Fruit fly (Drosophila melanogaster): ENCODE results near the gene CG17490.

CG17490 gene

DNA sequence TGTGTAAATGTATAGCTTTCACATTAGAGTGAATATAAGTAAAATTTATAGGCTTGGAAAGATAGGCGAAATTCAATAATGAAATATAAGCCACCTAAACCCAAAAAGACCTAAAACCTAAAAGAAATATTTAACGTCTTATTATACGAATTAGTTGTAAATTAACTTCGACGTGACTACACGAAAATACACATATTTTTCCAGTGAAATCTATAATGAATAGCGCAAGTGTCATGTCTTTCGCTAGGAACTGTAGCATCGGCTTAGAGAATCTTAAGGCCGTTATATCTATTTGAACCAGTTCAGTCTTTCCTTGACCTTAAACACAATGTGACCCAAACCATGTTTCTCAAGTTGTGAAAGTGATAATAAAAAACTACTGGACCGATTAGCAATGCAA is at the start of gene CG17490:
Gene CG17490 (plus strand): TSS at position 301 of the 400 bp plus-strand sequence.
- no peak for TF ChIP-seq cic (GFP tag; optimal IDR thresholded peaks at IDR 0.05)
- TF ChIP-seq CG11617 (GFP tag; optimal IDR thresholded peaks at IDR 0.05) = no peak
- TF ChIP-seq Crg-1 (GFP tag; optimal IDR thresholded peaks at IDR 0.05) = no peak
- no peak for TF ChIP-seq ovo (GFP tag; optimal IDR thresholded peaks at IDR 0.05)
- TF ChIP-seq tj (GFP tag; optimal IDR thresholded peaks at IDR 0.05) = no peak
- no peak for TF ChIP-seq CG5204 (GFP tag; optimal IDR thresholded peaks at IDR 0.05)
- no peak for TF ChIP-seq kay (GFP tag; ENCODE audit: borderline replicate concordance)
- TF ChIP-seq CG12768 (GFP tag; optimal IDR thresholded peaks at IDR 0.05) = no peak
- no peak for TF ChIP-seq Hr96 (GFP tag; optimal IDR thresholded peaks at IDR 0.05)
- TF ChIP-seq cnc (optimal IDR thresholded peaks at IDR 0.05) = no peak
- no peak for TF ChIP-seq bab1 (GFP tag; optimal IDR thresholded peaks at IDR 0.05)
- TF ChIP-seq pad (GFP tag; optimal IDR thresholded peaks at IDR 0.05) = no peak
- TF ChIP-seq CG1620 (GFP tag; optimal IDR thresholded peaks at IDR 0.05) = no peak
- TF ChIP-seq CG7101 (tag; optimal IDR thresholded peaks at IDR 0.05) = no peak
- TF ChIP-seq CG14711 (tag; optimal IDR thresholded peaks at IDR 0.05) = no peak
- TF ChIP-seq Mnt (GFP tag; optimal IDR thresholded peaks at IDR 0.05) = no peak
- TF ChIP-seq CG33017 (tag; optimal IDR thresholded peaks at IDR 0.05) = no peak
- TF ChIP-seq Clk (GFP tag; optimal IDR thresholded peaks at IDR 0.05) = no peak
- no peak for TF ChIP-seq toe (GFP tag; optimal IDR thresholded peaks at IDR 0.05)

DNA sequence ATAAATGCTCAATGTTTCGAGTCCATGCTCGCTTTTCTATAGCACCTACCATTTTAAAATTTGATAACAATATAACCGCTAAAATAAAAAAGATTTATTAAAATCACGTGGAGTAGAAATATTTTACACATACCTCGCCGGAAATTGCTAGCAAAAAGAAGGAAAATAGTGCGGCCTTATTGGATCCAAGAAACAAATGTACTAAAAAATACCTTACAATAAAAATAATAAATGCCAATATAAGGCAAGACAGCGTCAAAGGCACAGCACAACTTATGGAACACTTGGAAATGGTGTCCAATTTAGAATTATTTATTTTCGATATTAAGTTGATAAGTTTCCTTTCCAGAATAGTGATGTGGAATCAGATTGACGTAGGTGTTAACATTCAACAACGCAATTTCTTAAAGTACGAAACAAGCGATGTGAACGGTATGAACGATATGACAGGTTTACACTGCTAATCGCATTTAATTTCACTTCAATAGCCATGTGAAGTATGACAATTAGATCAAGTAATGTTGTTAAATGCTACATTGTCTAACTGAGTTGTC is 903 bp upstream of the CG17490 start, which contains the start of gene RpL5:
Gene RpL5 (minus strand): TSS at position 397 of the 554 bp plus-strand sequence.
- TF ChIP-seq Clk (GFP tag; optimal IDR thresholded peaks at IDR 0.05) = no peak
- peak; percentile 15 for TF ChIP-seq CG14711 (tag; optimal IDR thresholded peaks at IDR 0.05)
- TF ChIP-seq ovo (GFP tag; optimal IDR thresholded peaks at IDR 0.05) = peak; percentile 20
- TF ChIP-seq CG11617 (GFP tag; optimal IDR thresholded peaks at IDR 0.05) = peak; percentile 27
- TF ChIP-seq Mnt (GFP tag; optimal IDR thresholded peaks at IDR 0.05) = peak; percentile 48
- no peak for TF ChIP-seq cic (GFP tag; optimal IDR thresholded peaks at IDR 0.05)
- peak; percentile 39 for TF ChIP-seq CG1620 (GFP tag; optimal IDR thresholded peaks at IDR 0.05)
- peak; percentile 45 for TF ChIP-seq CG5204 (GFP tag; optimal IDR thresholded peaks at IDR 0.05)
- TF ChIP-seq CG12768 (GFP tag; optimal IDR thresholded peaks at IDR 0.05) = peak; percentile 4
- TF ChIP-seq pad (GFP tag; optimal IDR thresholded peaks at IDR 0.05) = peak; percentile 21
- peak; percentile 63 for TF ChIP-seq CG7101 (tag; optimal IDR thresholded peaks at IDR 0.05)
- TF ChIP-seq CG7045 (GFP tag; optimal IDR thresholded peaks at IDR 0.05) = no peak
- no peak for TF ChIP-seq kay (GFP tag; ENCODE audit: borderline replicate concordance)
- peak; percentile 22 for TF ChIP-seq toe (GFP tag; optimal IDR thresholded peaks at IDR 0.05)
- TF ChIP-seq bab1 (GFP tag; optimal IDR thresholded peaks at IDR 0.05) = peak; percentile 80

DNA sequence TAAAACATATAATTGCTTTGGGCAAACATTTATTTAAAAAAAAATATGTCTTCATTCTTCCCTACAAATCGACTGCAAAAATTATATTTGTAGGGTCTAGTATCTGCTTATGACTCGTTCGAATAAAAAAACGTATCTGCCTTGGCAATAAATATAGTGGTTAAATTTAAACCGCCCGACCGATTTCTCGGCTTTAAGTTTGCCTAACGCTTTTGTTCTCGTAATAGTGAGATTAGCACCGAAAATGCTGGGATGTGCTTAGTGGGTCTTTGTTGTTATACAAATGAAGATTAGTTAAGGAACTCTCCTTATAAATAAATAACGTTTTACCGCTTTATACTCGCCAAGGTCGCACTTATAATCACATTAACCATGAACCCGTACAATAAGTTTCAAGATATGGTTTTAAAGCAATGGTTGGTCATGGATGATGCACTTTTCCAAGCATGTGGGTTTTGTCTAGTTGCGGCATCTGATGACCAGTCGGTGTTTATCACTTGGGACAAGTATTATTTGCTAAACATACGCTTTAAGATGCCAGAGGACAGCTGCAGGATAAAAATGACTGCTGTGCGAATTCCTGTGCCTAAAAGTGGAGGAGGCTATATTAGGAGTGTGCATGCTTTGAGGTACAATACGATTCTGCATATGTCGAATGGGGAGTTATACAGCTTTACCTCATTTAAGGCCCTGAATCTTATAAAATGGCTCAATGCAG is 631 bp downstream of the CG17490 start:
- TF ChIP-seq bab1 (GFP tag; optimal IDR thresholded peaks at IDR 0.05) (peak; percentile 25), CG11617 (GFP tag; optimal IDR thresholded peaks at IDR 0.05) (no peak)

DNA sequence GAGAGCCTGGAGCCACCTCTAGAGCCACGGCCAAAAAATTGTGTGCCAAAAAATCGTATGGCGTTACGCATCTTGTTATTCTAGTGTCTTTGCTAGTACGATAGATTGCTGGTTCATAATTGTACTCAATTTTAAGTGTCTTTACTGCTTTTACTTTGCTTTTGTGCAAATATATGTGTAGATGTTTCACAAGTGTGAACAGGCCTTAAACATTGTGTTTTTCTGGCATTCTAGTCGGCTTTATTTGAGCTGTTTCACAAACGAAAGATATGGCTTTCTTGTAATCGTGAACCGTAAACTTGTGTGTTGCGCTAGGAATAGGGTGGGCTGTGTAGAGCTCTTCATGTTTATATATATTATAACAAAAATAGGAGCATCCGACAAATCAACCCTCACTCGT is 12.6 kb downstream of the CG17490 start, which contains the start of gene CG17493:
Gene CG17493 (plus strand): TSS at position 25 of the 400 bp plus-strand sequence.
- TF ChIP-seq kay (GFP tag; ENCODE audit: borderline replicate concordance) = peak; percentile 26
- no peak for TF ChIP-seq cic (GFP tag; optimal IDR thresholded peaks at IDR 0.05)
- TF ChIP-seq toe (GFP tag; optimal IDR thresholded peaks at IDR 0.05) = no peak
- no peak for TF ChIP-seq CG12768 (GFP tag; optimal IDR thresholded peaks at IDR 0.05)
- no peak for TF ChIP-seq CG33017 (tag; optimal IDR thresholded peaks at IDR 0.05)

DNA sequence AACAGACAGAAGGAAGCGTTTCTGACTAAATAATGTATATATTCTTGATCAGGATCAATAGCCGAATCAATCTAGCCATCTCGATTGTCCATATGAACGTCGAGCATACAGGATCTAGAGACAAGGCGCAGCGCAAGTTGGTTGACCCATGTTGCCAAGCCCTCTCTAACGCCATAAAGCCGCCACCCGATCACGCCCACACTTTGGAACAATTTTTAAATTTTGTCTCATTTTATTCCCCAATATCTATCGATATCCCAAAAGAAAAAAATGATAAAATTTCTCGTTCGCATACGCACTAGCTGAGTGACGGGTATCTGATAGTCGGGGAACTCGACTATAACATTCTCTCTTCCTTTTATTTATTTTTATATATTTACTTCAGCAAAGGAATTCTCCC is 28.8 kb downstream of the CG17490 start:
- TF ChIP-seq Hr96 (GFP tag; optimal IDR thresholded peaks at IDR 0.05) = no peak
- TF ChIP-seq CG1620 (GFP tag; optimal IDR thresholded peaks at IDR 0.05) = no peak
- no peak for TF ChIP-seq CG5204 (GFP tag; optimal IDR thresholded peaks at IDR 0.05)
- TF ChIP-seq CG7045 (GFP tag; optimal IDR thresholded peaks at IDR 0.05) = no peak
- TF ChIP-seq cnc (optimal IDR thresholded peaks at IDR 0.05) = no peak
- no peak for TF ChIP-seq Clk (GFP tag; optimal IDR thresholded peaks at IDR 0.05)
- TF ChIP-seq Mnt (GFP tag; optimal IDR thresholded peaks at IDR 0.05) = no peak
- no peak for TF ChIP-seq pad (GFP tag; optimal IDR thresholded peaks at IDR 0.05)
- no peak for TF ChIP-seq CG14711 (tag; optimal IDR thresholded peaks at IDR 0.05)
- TF ChIP-seq CG33017 (tag; optimal IDR thresholded peaks at IDR 0.05) = no peak
- TF ChIP-seq bab1 (GFP tag; optimal IDR thresholded peaks at IDR 0.05) = no peak
- no peak for TF ChIP-seq CG11617 (GFP tag; optimal IDR thresholded peaks at IDR 0.05)
- TF ChIP-seq CG12768 (GFP tag; optimal IDR thresholded peaks at IDR 0.05) = no peak
- no peak for TF ChIP-seq cic (GFP tag; optimal IDR thresholded peaks at IDR 0.05)
- no peak for TF ChIP-seq kay (GFP tag; ENCODE audit: borderline replicate concordance)
- no peak for TF ChIP-seq tj (GFP tag; optimal IDR thresholded peaks at IDR 0.05)
- no peak for TF ChIP-seq toe (GFP tag; optimal IDR thresholded peaks at IDR 0.05)
- no peak for TF ChIP-seq Crg-1 (GFP tag; optimal IDR thresholded peaks at IDR 0.05)

DNA sequence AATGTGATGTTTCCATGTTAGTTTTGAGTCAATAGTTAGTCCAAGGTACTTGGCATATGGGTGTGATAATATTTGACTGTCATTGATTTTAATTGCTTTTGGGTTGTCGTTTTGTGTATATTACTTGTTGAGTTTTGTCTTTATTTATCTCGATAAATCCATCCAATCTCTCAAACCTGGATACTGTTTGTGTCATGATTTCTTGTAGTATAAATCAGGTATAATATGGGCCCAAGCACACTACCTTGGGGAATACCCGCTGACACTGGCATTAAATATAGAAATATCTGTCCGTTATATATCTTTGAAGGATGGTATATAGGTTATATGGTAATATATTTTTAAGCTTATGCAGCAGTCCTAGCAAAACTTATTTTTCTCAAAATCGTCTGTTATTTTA is 30.0 kb downstream of the CG17490 start:
- TF ChIP-seq Clk (GFP tag; optimal IDR thresholded peaks at IDR 0.05) (no peak), tj (GFP tag; optimal IDR thresholded peaks at IDR 0.05) (no peak), Hr96 (GFP tag; optimal IDR thresholded peaks at IDR 0.05) (no peak), ovo (GFP tag; optimal IDR thresholded peaks at IDR 0.05) (no peak), CG11617 (GFP tag; optimal IDR thresholded peaks at IDR 0.05) (no peak), cic (GFP tag; optimal IDR thresholded peaks at IDR 0.05) (no peak), CG33017 (tag; optimal IDR thresholded peaks at IDR 0.05) (no peak), CG1620 (GFP tag; optimal IDR thresholded peaks at IDR 0.05) (no peak), pad (GFP tag; optimal IDR thresholded peaks at IDR 0.05) (no peak), cnc (optimal IDR thresholded peaks at IDR 0.05) (no peak), CG14711 (tag; optimal IDR thresholded peaks at IDR 0.05) (no peak), kay (GFP tag; ENCODE audit: borderline replicate concordance) (no peak), Mnt (GFP tag; optimal IDR thresholded peaks at IDR 0.05) (no peak), toe (GFP tag; optimal IDR thresholded peaks at IDR 0.05) (no peak), CG12768 (GFP tag; optimal IDR thresholded peaks at IDR 0.05) (no peak), Crg-1 (GFP tag; optimal IDR thresholded peaks at IDR 0.05) (no peak), CG5204 (GFP tag; optimal IDR thresholded peaks at IDR 0.05) (no peak), bab1 (GFP tag; optimal IDR thresholded peaks at IDR 0.05) (no peak)

Data from whole organism, adult.